Fruit fly (Drosophila melanogaster) whole organism, embryonic: ENCODE measurements around the gene CG33664.
A peak's percentile ranks its signal among the peaks of the same experiment; 100 is the strongest.

Source experiments
- ATbp ChIP-seq: fragments of 200-800 bp; sonication (Bioruptor generic); optimal IDR thresholded peaks from 2 replicates; lab custom pipeline; 2017; ENCODE audit warnings: missing biosample characterization, mild to moderate bottlenecking, missing genetic modification characterization, missing genetic modification reagents
- Ada2b ChIP-seq: fragments of 200-800 bp; sonication (Bioruptor generic); IDR thresholded peaks from 2 replicates; pipeline ENCODE4 v1.3.6; 2022; ENCODE audit warnings: missing biosample characterization, missing genetic modification characterization
- Adf1 ChIP-seq: fragments of 200-800 bp; sonication (Bioruptor generic); IDR thresholded peaks from 2 replicates; pipeline ENCODE4 v1.3.6; 2022; ENCODE audit warnings: missing biosample characterization, missing genetic modification characterization
- Blimp-1 ChIP-seq: fragments of 200-800 bp; sonication (Bioruptor generic); optimal IDR thresholded peaks from 3 replicates; lab custom pipeline; 2018; ENCODE audit warnings: missing biosample characterization, missing genetic modification characterization, mild to moderate bottlenecking, moderate library complexity, missing genetic modification reagents
- CG10366 ChIP-seq: fragments of 200-800 bp; sonication (Bioruptor generic); IDR thresholded peaks from 2 replicates; pipeline ENCODE4 v1.3.6; 2022; ENCODE audit warnings: missing biosample characterization, missing genetic modification characterization
- CG10543 ChIP-seq: fragments of 200-800 bp; sonication (Bioruptor generic); optimal IDR thresholded peaks from 3 replicates; lab custom pipeline; 2017; ENCODE audit warnings: missing biosample characterization, mild to moderate bottlenecking, missing genetic modification characterization, moderate library complexity
- CG10979 ChIP-seq: fragments of 200-800 bp; sonication (Bioruptor generic); optimal IDR thresholded peaks from 2 replicates; lab custom pipeline; 2018; ENCODE audit warnings: missing biosample characterization, mild to moderate bottlenecking, missing genetic modification characterization, moderate library complexity
- CG12071 ChIP-seq: fragments of 200-800 bp; sonication (Bioruptor generic); optimal IDR thresholded peaks from 3 replicates; lab custom pipeline; 2018; ENCODE audit warnings: missing biosample characterization, mild to moderate bottlenecking, missing genetic modification characterization
- CG16815 ChIP-seq: fragments of 200-800 bp; sonication (Bioruptor generic); optimal IDR thresholded peaks from 3 replicates; lab custom pipeline; 2017; ENCODE audit warnings: missing biosample characterization, mild to moderate bottlenecking, missing genetic modification characterization
- CG17328 ChIP-seq: fragments of 200-800 bp; sonication (Bioruptor generic); IDR thresholded peaks from 2 replicates; pipeline ENCODE4 v1.3.6; 2022; ENCODE audit warnings: missing biosample characterization, missing genetic modification characterization
- CG17359 ChIP-seq: fragments of 200-800 bp; sonication (Bioruptor generic); optimal IDR thresholded peaks from 3 replicates; lab custom pipeline; 2018; ENCODE audit warnings: missing biosample characterization, mild to moderate bottlenecking, missing genetic modification characterization, moderate library complexity
- CG17568 ChIP-seq: fragments of 200-800 bp; sonication (Bioruptor generic); optimal IDR thresholded peaks from 2 replicates; lab custom pipeline; 2018; ENCODE audit warnings: missing biosample characterization, mild to moderate bottlenecking, missing genetic modification characterization, moderate library complexity
- CG3407 ChIP-seq: fragments of 200-800 bp; sonication (Bioruptor generic); optimal IDR thresholded peaks from 2 replicates; lab custom pipeline; 2018; ENCODE audit warnings: missing biosample characterization, mild to moderate bottlenecking, missing genetic modification characterization
- CG5180 ChIP-seq: fragments of 200-800 bp; sonication (Bioruptor generic); optimal IDR thresholded peaks from 3 replicates; lab custom pipeline; 2017; ENCODE audit warnings: missing biosample characterization, missing genetic modification characterization, mild to moderate bottlenecking, moderate library complexity, missing genetic modification reagents
- CG6254 ChIP-seq: fragments of 200-800 bp; sonication (Bioruptor generic); optimal IDR thresholded peaks from 3 replicates; lab custom pipeline; 2017; ENCODE audit warnings: mild to moderate bottlenecking, missing biosample characterization, missing genetic modification reagents, missing genetic modification characterization
- D ChIP-seq, 2 experiments: fragments of 200-800 bp in 1 of 2; fragments of >200 bp in 1 of 2; sonication (Bioruptor generic) in 1 of 2; optimal IDR thresholded peaks; 2 replicates in 1 of 2; 3 replicates in 1 of 2; lab custom pipeline; 2017; ENCODE audit warnings: mild to moderate bottlenecking in 1 of 2, missing biosample characterization in 1 of 2, missing genetic modification characterization in 1 of 2, missing genetic modification reagents in 1 of 2
- H2.0 ChIP-seq: fragments of 200-800 bp; sonication (Bioruptor generic); IDR thresholded peaks from 2 replicates; pipeline ENCODE4 v1.3.6; 2022; ENCODE audit warnings: missing biosample characterization, missing genetic modification characterization
- HHEX ChIP-seq: fragments of 200-800 bp; sonication (Bioruptor generic); optimal IDR thresholded peaks from 3 replicates; lab custom pipeline; 2017; ENCODE audit warnings: missing biosample characterization, mild to moderate bottlenecking, missing genetic modification characterization, missing genetic modification reagents
- HLH3B ChIP-seq: fragments of 200-800 bp; sonication (Bioruptor generic); IDR thresholded peaks from 2 replicates; pipeline ENCODE4 v1.3.6; 2022; ENCODE audit warnings: missing biosample characterization, missing genetic modification characterization
- Hmx ChIP-seq: fragments of 200-800 bp; sonication (Bioruptor generic); optimal IDR thresholded peaks from 2 replicates; lab custom pipeline; 2016; ENCODE audit warnings: missing biosample characterization, missing genetic modification characterization
- Hr39 ChIP-seq: fragments of >200 bp; optimal IDR thresholded peaks from 2 replicates; lab custom pipeline; 2017
- Hr51 ChIP-seq, 2 experiments: fragments of 200-800 bp; sonication (Bioruptor generic); optimal IDR thresholded peaks; 2 replicates in 1 of 2; 3 replicates in 1 of 2; lab custom pipeline; 2016 to 2018; ENCODE audit warnings: missing biosample characterization in 2 of 2, missing genetic modification characterization in 2 of 2, mild to moderate bottlenecking in 1 of 2, moderate library complexity in 1 of 2
- Hsf ChIP-seq: fragments of 200-800 bp; sonication (Bioruptor generic); optimal IDR thresholded peaks from 3 replicates; lab custom pipeline; 2016; ENCODE audit warnings: missing biosample characterization, missing genetic modification characterization
- Mad ChIP-seq: fragments of 200-800 bp; sonication (Bioruptor generic); optimal IDR thresholded peaks from 2 replicates; lab custom pipeline; 2016; ENCODE audit warnings: missing biosample characterization, missing genetic modification characterization
- Med ChIP-seq: fragments of 200-800 bp; sonication (Bioruptor generic); peaks from one replicate; lab custom pipeline; 2016; ENCODE audit warnings: missing biosample characterization, missing genetic modification characterization, mild to moderate bottlenecking, inconsistent platforms, moderate library complexity
- NfI ChIP-seq: fragments of 200-800 bp; sonication (Bioruptor generic); optimal IDR thresholded peaks from 3 replicates; lab custom pipeline; 2018; ENCODE audit warnings: missing biosample characterization, mild to moderate bottlenecking, missing genetic modification characterization, moderate library complexity
- bab2 ChIP-seq: fragments of 200-800 bp; sonication (Bioruptor generic); optimal IDR thresholded peaks from 2 replicates; lab custom pipeline; 2016; ENCODE audit warnings: missing biosample characterization, missing genetic modification characterization
- br ChIP-seq: fragments of >200 bp; optimal IDR thresholded peaks from 2 replicates; lab custom pipeline; 2017
- bsh ChIP-seq, 2 experiments: fragments of 200-800 bp; sonication (Bioruptor generic); optimal IDR thresholded peaks; 2 replicates each; lab custom pipeline; 2017 to 2018; ENCODE audit warnings: mild to moderate bottlenecking in 2 of 2, missing biosample characterization in 2 of 2, missing genetic modification characterization in 2 of 2, moderate library complexity in 1 of 2
- cato ChIP-seq: fragments of 200-800 bp; sonication (Bioruptor generic); optimal IDR thresholded peaks from 2 replicates; lab custom pipeline; 2016; ENCODE audit warnings: missing biosample characterization, missing genetic modification characterization, borderline replicate concordance
- chif ChIP-seq, 2 experiments: fragments of 200-800 bp; sonication (Bioruptor generic); optimal IDR thresholded peaks; 3 replicates each; lab custom pipeline; 2016; ENCODE audit warnings: missing biosample characterization in 2 of 2, missing genetic modification characterization in 2 of 2
- ci ChIP-seq: fragments of 200-800 bp; sonication (Bioruptor generic); IDR thresholded peaks from 3 replicates; pipeline ENCODE4 v1.3.6; 2022; ENCODE audit warnings: missing biosample characterization, missing genetic modification characterization
- cwo ChIP-seq: fragments of 200-800 bp; sonication (Bioruptor generic); optimal IDR thresholded peaks from 3 replicates; lab custom pipeline; 2017; ENCODE audit warnings: missing biosample characterization, missing genetic modification characterization, mild to moderate bottlenecking, moderate library complexity, missing genetic modification reagents
- en ChIP-seq: fragments of 200-800 bp; sonication (Bioruptor generic); optimal IDR thresholded peaks from 2 replicates; lab custom pipeline; 2016; ENCODE audit warnings: missing biosample characterization, missing genetic modification characterization
- exex ChIP-seq: fragments of 200-800 bp; sonication (Bioruptor generic); optimal IDR thresholded peaks from 4 replicates; lab custom pipeline; 2018; ENCODE audit warnings: missing biosample characterization, mild to moderate bottlenecking, missing genetic modification characterization, moderate library complexity
- gcm2 ChIP-seq: fragments of 200-800 bp; sonication (Bioruptor generic); optimal IDR thresholded peaks from 2 replicates; lab custom pipeline; 2016; ENCODE audit warnings: missing biosample characterization, missing genetic modification characterization
- h ChIP-seq: fragments of >200 bp; optimal IDR thresholded peaks from 2 replicates; lab custom pipeline; 2017
- ham ChIP-seq: fragments of 200-800 bp; sonication (Bioruptor generic); IDR thresholded peaks from 2 replicates; pipeline ENCODE4 v1.3.6; 2022; ENCODE audit warnings: missing biosample characterization, missing genetic modification characterization
- jumu ChIP-seq: fragments of 200-800 bp; sonication (Bioruptor generic); optimal IDR thresholded peaks from 3 replicates; lab custom pipeline; 2016; ENCODE audit warnings: missing biosample characterization, missing genetic modification characterization
- lab ChIP-seq: fragments of 200-800 bp; sonication (Bioruptor generic); optimal IDR thresholded peaks from 3 replicates; lab custom pipeline; 2017; ENCODE audit warnings: missing biosample characterization, missing genetic modification characterization, mild to moderate bottlenecking, moderate library complexity, missing genetic modification reagents
- mam ChIP-seq: fragments of 200-800 bp; sonication (Bioruptor generic); optimal IDR thresholded peaks from 3 replicates; lab custom pipeline; 2016; ENCODE audit warnings: missing biosample characterization, missing genetic modification characterization
- mirr ChIP-seq: fragments of 200-800 bp; sonication (Bioruptor generic); optimal IDR thresholded peaks from 3 replicates; lab custom pipeline; 2018; ENCODE audit warnings: missing biosample characterization, mild to moderate bottlenecking, missing genetic modification characterization
- psq ChIP-seq: fragments of 200-800 bp; sonication (Bioruptor generic); optimal IDR thresholded peaks from 2 replicates; lab custom pipeline; 2017; ENCODE audit warnings: missing biosample characterization, missing genetic modification characterization
- schlank ChIP-seq: fragments of 200-800 bp; sonication (Bioruptor generic); optimal IDR thresholded peaks from 2 replicates; lab custom pipeline; 2018; ENCODE audit warnings: missing biosample characterization, mild to moderate bottlenecking, missing genetic modification characterization
- slbo ChIP-seq: fragments of 200-800 bp; sonication (Bioruptor generic); IDR thresholded peaks from 2 replicates; pipeline ENCODE4 v1.3.6; 2022; ENCODE audit warnings: missing biosample characterization, missing genetic modification characterization
- slp2 ChIP-seq: fragments of 200-800 bp; sonication (Bioruptor generic); optimal IDR thresholded peaks from 2 replicates; lab custom pipeline; 2016; ENCODE audit warnings: missing biosample characterization, missing genetic modification characterization
- ssp ChIP-seq: fragments of 200-800 bp; sonication (Bioruptor generic); IDR thresholded peaks from 2 replicates; pipeline ENCODE4 v1.3.6; 2022; ENCODE audit warnings: missing biosample characterization, missing genetic modification characterization
- stc ChIP-seq: fragments of 200-800 bp; sonication (Bioruptor generic); IDR thresholded peaks from 2 replicates; pipeline ENCODE4 v1.3.6; 2022; ENCODE audit warnings: missing biosample characterization, missing genetic modification characterization
- vvl ChIP-seq: fragments of 200-800 bp; sonication (Bioruptor generic); IDR thresholded peaks from 2 replicates; pipeline ENCODE4 v1.3.6; 2022; ENCODE audit warnings: missing biosample characterization, missing genetic modification characterization
- wor ChIP-seq: fragments of 200-800 bp; sonication (Bioruptor generic); IDR thresholded peaks from 2 replicates; pipeline ENCODE4 v1.3.6; 2022; ENCODE audit warnings: missing biosample characterization, missing genetic modification characterization

CG33664 gene

dm6 chrX:6339970-6340548 is 44.0 kb upstream of the CG33664 start (continued):
- peak; percentile 3 to 25 for TF ChIP-seq chif (GFP tag; optimal IDR thresholded peaks at IDR 0.05; lab: Kevin White, UChicago)
- peak; percentile 90 for TF ChIP-seq cwo (GFP tag; lab: Kevin White, UChicago)
- peak; percentile 71 for TF ChIP-seq lab
- TF ChIP-seq gcm2 (GFP tag; lab: Kevin White, UChicago) = no peak
- TF ChIP-seq bsh (GFP tag; optimal IDR thresholded peaks at IDR 0.05; lab: Kevin White, UChicago) = peak in 1 of 2 experiments; percentile 73
- peak; percentile 58; the same call in 1 of the 2 replicates for TF ChIP-seq ham (GFP tag; lab: Robert Waterston, UW)
- TF ChIP-seq stc (GFP tag; lab: Robert Waterston, UW) = peak; percentile 61
- no peak for TF ChIP-seq CG5180 (GFP tag; lab: Kevin White, UChicago)
- TF ChIP-seq ci = peak; percentile 87
- peak; percentile 14 for TF ChIP-seq mam
- TF ChIP-seq Med (GFP tag; lab: Kevin White, UChicago) = peak; percentile 90
- peak; percentile 60; the same call in 1 of the 2 replicates for TF ChIP-seq HLH3B (GFP tag; lab: Robert Waterston, UW)
- TF ChIP-seq en (GFP tag; lab: Kevin White, UChicago) = no peak
- no peak for TF ChIP-seq HHEX (GFP tag; lab: Kevin White, UChicago)
- TF ChIP-seq Mad (GFP tag; lab: Kevin White, UChicago) = no peak
- TF ChIP-seq ATbp (GFP tag; lab: Kevin White, UChicago) = peak; percentile 65
- no peak for TF ChIP-seq mirr (GFP tag; lab: Kevin White, UChicago)
- no peak for TF ChIP-seq CG16815 (GFP tag; lab: Kevin White, UChicago)
- TF ChIP-seq Hsf (GFP tag; lab: Kevin White, UChicago) = peak; percentile 41
- peak; percentile 20 for TF ChIP-seq Hmx (GFP tag; lab: Kevin White, UChicago)
- TF ChIP-seq NfI (GFP tag; lab: Kevin White, UChicago) = peak; percentile 42
- no peak for TF ChIP-seq CG10543
- peak in 1 of 2 experiments; percentile 53 for TF ChIP-seq Hr51 (GFP tag; optimal IDR thresholded peaks at IDR 0.05; lab: Kevin White, UChicago)
- TF ChIP-seq CG12071 (GFP tag; lab: Kevin White, UChicago) = peak; percentile 38
- TF ChIP-seq CG17359 (tag; lab: Kevin White, UChicago) = peak; percentile 78
- peak; percentile 72 for TF ChIP-seq CG17328 (GFP tag; lab: Robert Waterston, UW)
- no peak for TF ChIP-seq D (optimal IDR thresholded peaks at IDR 0.05; lab: Kevin White, UChicago)
- no peak for TF ChIP-seq D (GFP tag; optimal IDR thresholded peaks at IDR 0.05; lab: Kevin White, UChicago)
- TF ChIP-seq br (lab: Kevin White, UChicago) = no peak
- TF ChIP-seq h (lab: Kevin White, UChicago) = no peak
- TF ChIP-seq CG6254 (GFP tag; lab: Kevin White, UChicago) = no peak
- TF ChIP-seq Hr39 = no peak
- TF ChIP-seq Adf1 (GFP tag; lab: Robert Waterston, UW) = no peak; the same call in 1 of the 2 replicates
- TF ChIP-seq CG10366 (GFP tag; lab: Robert Waterston, UW) = peak; percentile 55
- TF ChIP-seq H2.0 = peak; percentile 59
- TF ChIP-seq ssp = peak; percentile 57
- peak; percentile 56 for TF ChIP-seq Ada2b (GFP tag; lab: Robert Waterston, UW)
- peak; percentile 24 for TF ChIP-seq exex
- no peak for TF ChIP-seq CG17568 (GFP tag; lab: Kevin White, UChicago)
- TF ChIP-seq jumu (GFP tag; lab: Kevin White, UChicago) = no peak
- TF ChIP-seq CG10979 = peak; percentile 50
- peak; percentile 43 for TF ChIP-seq bab2 (GFP tag; lab: Kevin White, UChicago)
- TF ChIP-seq schlank (tag; lab: Kevin White, UChicago) = peak; percentile 19
- TF ChIP-seq vvl (GFP tag; lab: Robert Waterston, UW) = peak; percentile 81
- no peak for TF ChIP-seq slp2
- peak; percentile 28 for TF ChIP-seq CG3407 (GFP tag; lab: Kevin White, UChicago)
- no peak for TF ChIP-seq wor (GFP tag; lab: Robert Waterston, UW)
- TF ChIP-seq psq (GFP tag; lab: Kevin White, UChicago) = peak; percentile 93
- no peak for TF ChIP-seq cato (GFP tag; lab: Kevin White, UChicago)
- peak; percentile 77 for TF ChIP-seq slbo (GFP tag; lab: Robert Waterston, UW)
- peak; percentile 88 for TF ChIP-seq Blimp-1 (GFP tag; lab: Kevin White, UChicago)
